Worm (Caenorhabditis elegans): ENCODE results near the gene lipl-5.

lipl-5 gene

DNA sequence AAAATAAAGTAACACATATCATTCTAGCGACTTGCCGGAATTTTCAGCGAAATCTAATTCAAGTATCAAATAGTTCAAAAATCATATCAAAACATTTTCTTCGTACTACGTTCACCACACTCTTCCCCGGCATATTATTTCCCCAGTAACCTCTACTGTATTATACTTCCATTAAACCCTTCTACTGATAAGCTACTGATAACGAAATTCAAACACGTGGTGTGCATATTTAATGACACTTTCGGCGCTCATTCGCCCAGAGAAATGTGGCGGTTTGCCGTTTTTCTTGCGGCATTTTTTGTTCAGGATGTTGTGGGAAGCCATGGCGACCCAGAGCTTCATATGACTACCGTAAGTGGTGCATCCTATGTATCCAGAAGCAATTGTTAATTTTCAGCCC lies at the start of gene lipl-5:
lipl-5 (plus strand) TSS at position 259 of the 400 bp plus-strand sequence.
- TF ChIP-seq ztf-11 (tag; optimal IDR thresholded peaks at IDR 0.05) (no peak), bed-3 (GFP tag; optimal IDR thresholded peaks at IDR 0.05) (no peak), unc-62 (GFP tag; optimal IDR thresholded peaks at IDR 0.05) (no peak), nhr-28 (tag; optimal IDR thresholded peaks at IDR 0.05) (no peak), tbx-8 (GFP tag; optimal IDR thresholded peaks at IDR 0.05) (no peak), ces-1 (GFP tag; optimal IDR thresholded peaks at IDR 0.05) (no peak), ham-2 (GFP tag; optimal IDR thresholded peaks at IDR 0.05) (no peak), lin-13 (tag; optimal IDR thresholded peaks at IDR 0.05) (no peak), ceh-43 (GFP tag; optimal IDR thresholded peaks at IDR 0.05) (no peak), lsy-2 (tag; optimal IDR thresholded peaks at IDR 0.05) (no peak), ceh-39 (tag; optimal IDR thresholded peaks at IDR 0.05) (no peak), nhr-76 (tag; optimal IDR thresholded peaks at IDR 0.05) (no peak), sptf-1 (tag; optimal IDR thresholded peaks at IDR 0.05) (no peak), mab-5 (tag; optimal IDR thresholded peaks at IDR 0.05) (no peak), mep-1 (tag; optimal IDR thresholded peaks at IDR 0.05) (no peak), drap-1 (GFP tag; optimal IDR thresholded peaks at IDR 0.05) (no peak), unc-120 (tag; optimal IDR thresholded peaks at IDR 0.05; ENCODE audit: poor library complexity, severe bottlenecking) (no peak), zip-8 (tag; optimal IDR thresholded peaks at IDR 0.05) (no peak), hlh-1 (tag; optimal IDR thresholded peaks at IDR 0.05) (no peak), pha-4 (tag; optimal IDR thresholded peaks at IDR 0.05) (no peak)

DNA sequence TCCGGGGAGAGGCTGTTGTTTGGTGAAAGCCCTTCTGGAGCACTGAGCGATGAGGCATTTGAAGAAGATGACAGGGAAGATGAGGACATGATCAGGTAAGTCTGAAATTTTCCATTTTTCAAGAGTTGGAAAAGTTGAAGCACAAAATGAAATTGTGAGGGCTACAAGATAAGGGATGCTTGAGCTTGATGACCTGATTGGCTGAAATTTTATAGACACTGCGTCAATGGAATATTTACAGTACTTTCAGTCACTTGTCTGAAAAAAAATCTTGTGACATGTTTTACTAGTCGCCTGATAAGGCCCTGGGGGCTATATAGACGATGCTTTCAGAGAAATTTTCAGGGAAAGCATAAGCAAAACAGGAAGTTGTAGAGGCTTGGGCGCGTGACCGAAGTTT lies 49.2 kb upstream of the lipl-5 start, which contains the start of gene dmd-8:
dmd-8 (minus strand) TSS at position 101 of the 400 bp plus-strand sequence.
- no peak for TF ChIP-seq ceh-39 (tag; optimal IDR thresholded peaks at IDR 0.05)
- TF ChIP-seq M03D4.4 (tag; optimal IDR thresholded peaks at IDR 0.05), result no peak
- no peak for TF ChIP-seq ztf-11 (tag; optimal IDR thresholded peaks at IDR 0.05)
- no peak for TF ChIP-seq nhr-76 (tag; optimal IDR thresholded peaks at IDR 0.05)
- no peak for TF ChIP-seq nhr-2 (tag; optimal IDR thresholded peaks at IDR 0.05)
- TF ChIP-seq tbx-8 (GFP tag; optimal IDR thresholded peaks at IDR 0.05), result no peak
- TF ChIP-seq unc-39 (tag; optimal IDR thresholded peaks at IDR 0.05), result no peak
- no peak for TF ChIP-seq cnd-1 (tag; optimal IDR thresholded peaks at IDR 0.05)
- no peak for TF ChIP-seq mls-2 (tag; optimal IDR thresholded peaks at IDR 0.05)
- TF ChIP-seq lin-32 (GFP tag; optimal IDR thresholded peaks at IDR 0.05), result no peak
- no peak for TF ChIP-seq lin-13 (tag; optimal IDR thresholded peaks at IDR 0.05)
- no peak for TF ChIP-seq drap-1 (GFP tag; optimal IDR thresholded peaks at IDR 0.05)

DNA sequence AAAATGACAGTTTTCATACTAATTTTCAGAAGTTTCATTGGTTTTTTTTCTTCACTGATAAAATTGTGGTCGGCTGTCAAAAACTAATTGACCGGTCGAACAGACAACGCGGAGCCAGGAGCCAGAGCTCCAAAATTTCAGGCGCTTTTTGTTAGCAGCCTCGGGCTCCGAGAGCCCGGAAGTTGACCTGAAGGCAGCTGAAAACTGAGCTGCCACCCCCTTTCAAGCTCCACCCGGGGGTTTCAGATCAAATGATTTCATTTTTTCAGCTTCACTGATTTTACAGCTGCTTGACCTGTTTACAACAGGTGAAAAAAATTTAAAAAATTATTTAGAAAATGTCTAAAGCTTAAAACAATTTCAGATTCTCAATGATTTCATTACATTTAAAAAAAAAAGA lies 43.2 kb upstream of the lipl-5 start:
- no peak for TF ChIP-seq unc-120 (tag; optimal IDR thresholded peaks at IDR 0.05; ENCODE audit: poor library complexity, severe bottlenecking)
- TF ChIP-seq unc-62 (GFP tag; optimal IDR thresholded peaks at IDR 0.05), result no peak
- no peak for TF ChIP-seq hlh-1 (tag; optimal IDR thresholded peaks at IDR 0.05)
- no peak for TF ChIP-seq bed-3 (GFP tag; optimal IDR thresholded peaks at IDR 0.05)
- no peak for TF ChIP-seq elt-3 (tag; optimal IDR thresholded peaks at IDR 0.05)
- TF ChIP-seq ztf-11 (tag; optimal IDR thresholded peaks at IDR 0.05), result no peak
- no peak for TF ChIP-seq nhr-76 (tag; optimal IDR thresholded peaks at IDR 0.05)
- no peak for TF ChIP-seq sem-2 (GFP tag; optimal IDR thresholded peaks at IDR 0.05)
- TF ChIP-seq ham-2 (GFP tag; optimal IDR thresholded peaks at IDR 0.05), result no peak
- TF ChIP-seq nhr-28 (tag; optimal IDR thresholded peaks at IDR 0.05), result no peak
- no peak for TF ChIP-seq lin-13 (tag; optimal IDR thresholded peaks at IDR 0.05)
- no peak for TF ChIP-seq M03D4.4 (tag; optimal IDR thresholded peaks at IDR 0.05)
- TF ChIP-seq ceh-43 (GFP tag; optimal IDR thresholded peaks at IDR 0.05), result no peak
- no peak for TF ChIP-seq tbx-8 (GFP tag; optimal IDR thresholded peaks at IDR 0.05)
- no peak for TF ChIP-seq snpc-4 (tag; optimal IDR thresholded peaks at IDR 0.05)
- TF ChIP-seq nhr-2 (tag; optimal IDR thresholded peaks at IDR 0.05), result no peak

DNA sequence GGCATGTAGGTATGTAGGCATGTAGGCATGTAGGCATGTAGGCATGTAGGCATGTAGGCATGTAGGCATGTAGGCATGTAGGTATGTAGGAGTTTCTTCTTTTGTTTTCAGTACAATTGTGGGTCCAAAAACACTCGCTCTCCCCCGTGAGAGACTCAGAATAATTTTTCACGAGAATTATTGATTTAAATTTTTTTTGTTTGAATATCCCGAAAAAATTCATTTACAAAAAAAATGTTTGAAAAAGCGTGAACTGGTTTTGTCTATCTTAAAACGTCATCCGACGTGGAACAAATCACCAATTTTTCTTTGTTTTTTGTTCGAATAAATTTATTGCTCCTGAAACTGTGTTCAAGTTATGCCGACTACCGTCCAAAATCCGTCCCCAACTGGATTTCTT lies 42.4 kb upstream of the lipl-5 start, which contains the start of gene wago-10:
wago-10 (plus strand) TSS at position 301 of the 400 bp plus-strand sequence.
- no peak for TF ChIP-seq bed-3 (GFP tag; optimal IDR thresholded peaks at IDR 0.05)
- no peak for TF ChIP-seq tbx-8 (GFP tag; optimal IDR thresholded peaks at IDR 0.05)
- TF ChIP-seq ces-1 (GFP tag; optimal IDR thresholded peaks at IDR 0.05), result no peak
- no peak for TF ChIP-seq M03D4.4 (tag; optimal IDR thresholded peaks at IDR 0.05)
- TF ChIP-seq flh-1 (GFP tag; optimal IDR thresholded peaks at IDR 0.05), result no peak
- TF ChIP-seq lin-13 (tag; optimal IDR thresholded peaks at IDR 0.05), result no peak
- no peak for TF ChIP-seq mls-2 (tag; optimal IDR thresholded peaks at IDR 0.05)
- no peak for TF ChIP-seq nhr-237 (tag; optimal IDR thresholded peaks at IDR 0.05)
- TF ChIP-seq lsy-2 (tag; optimal IDR thresholded peaks at IDR 0.05), result no peak

DNA sequence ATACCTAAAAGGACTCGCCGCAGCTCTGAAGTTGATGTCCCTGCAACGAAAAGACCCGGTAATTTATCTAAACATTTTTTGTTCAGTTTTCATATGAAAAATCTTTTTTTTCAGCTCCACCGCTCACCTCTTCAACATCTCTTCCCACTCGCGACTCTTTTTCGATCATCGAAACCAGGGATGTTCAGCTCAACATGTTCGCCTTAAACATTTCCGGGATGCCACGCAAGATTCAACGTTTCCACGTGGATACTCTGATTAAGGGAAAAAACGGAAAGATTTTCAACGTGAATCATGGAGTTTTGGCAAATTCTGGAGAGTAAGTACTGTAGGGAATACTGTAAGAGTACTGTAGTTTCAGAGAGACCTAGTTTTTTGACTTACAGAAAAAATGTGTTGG lies 42.0 kb upstream of the lipl-5 start:
- no peak for TF ChIP-seq bed-3 (GFP tag; optimal IDR thresholded peaks at IDR 0.05)
- TF ChIP-seq zip-8 (tag; optimal IDR thresholded peaks at IDR 0.05), result no peak
- no peak for TF ChIP-seq mab-5 (tag; optimal IDR thresholded peaks at IDR 0.05)
- no peak for TF ChIP-seq lin-32 (GFP tag; optimal IDR thresholded peaks at IDR 0.05)
- no peak for TF ChIP-seq snpc-4 (tag; optimal IDR thresholded peaks at IDR 0.05)
- TF ChIP-seq ces-1 (GFP tag; optimal IDR thresholded peaks at IDR 0.05), result no peak
- TF ChIP-seq mep-1 (tag; optimal IDR thresholded peaks at IDR 0.05), result no peak
- TF ChIP-seq elt-3 (tag; optimal IDR thresholded peaks at IDR 0.05), result no peak
- TF ChIP-seq cnd-1 (tag; optimal IDR thresholded peaks at IDR 0.05), result no peak
- no peak for TF ChIP-seq ceh-83 (GFP tag; optimal IDR thresholded peaks at IDR 0.05)
- TF ChIP-seq sptf-1 (tag; optimal IDR thresholded peaks at IDR 0.05), result no peak
- no peak for TF ChIP-seq blmp-1 (tag; optimal IDR thresholded peaks at IDR 0.05)
- TF ChIP-seq M03D4.4 (tag; optimal IDR thresholded peaks at IDR 0.05), result no peak
- TF ChIP-seq nhr-76 (tag; optimal IDR thresholded peaks at IDR 0.05), result no peak
- no peak for TF ChIP-seq nhr-12 (tag; optimal IDR thresholded peaks at IDR 0.05)

All from whole organism, mixed stage, embryonic.